Fruit fly (Drosophila melanogaster): ENCODE data around the gene Sfp24Bb.

Gene Sfp24Bb

DNA sequence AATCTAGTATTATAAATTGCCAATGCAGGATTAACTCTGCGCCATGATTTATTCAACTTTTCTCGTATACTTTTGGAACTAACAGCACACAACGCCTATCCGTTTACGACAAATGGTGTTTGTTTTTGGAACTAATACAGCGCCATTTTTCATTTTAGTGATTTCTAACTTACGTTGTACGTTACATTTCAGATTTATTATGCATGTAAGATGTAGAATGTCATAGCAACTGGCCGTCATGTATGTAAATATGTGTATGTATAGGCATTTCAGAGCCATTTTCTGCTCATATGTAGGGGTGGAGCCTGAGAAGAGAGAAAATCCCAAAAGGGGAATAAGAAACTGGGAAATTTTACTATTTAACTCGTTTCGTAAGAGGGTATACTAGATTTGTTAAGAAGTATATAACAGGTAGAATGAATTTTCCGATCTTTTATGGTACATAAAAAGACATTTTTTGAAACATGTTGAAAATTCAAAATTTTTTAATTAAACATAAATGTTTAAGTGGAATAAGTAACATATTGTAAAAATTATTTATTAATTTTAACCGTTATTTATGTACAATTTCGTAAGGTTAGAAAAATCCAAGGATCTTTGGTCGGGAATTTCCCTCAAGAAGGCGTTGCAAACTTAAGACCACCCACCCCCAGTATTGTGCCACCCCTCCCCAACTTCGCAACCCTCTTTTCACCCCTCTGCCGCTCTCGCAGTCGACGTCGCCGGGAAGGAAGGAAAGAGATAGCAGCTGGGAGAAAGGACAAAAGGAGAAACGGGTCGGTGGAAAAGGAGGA, 12.0 kb downstream of the Sfp24Bb start (continued):
- peak; percentile 72 for TF ChIP-seq abd-A (tag; optimal IDR thresholded peaks at IDR 0.05)
- TF ChIP-seq ase (GFP tag; IDR thresholded peaks at IDR 0.05) = peak; percentile 71; the same call in 2 of the 3 replicates
- TF ChIP-seq ap (GFP tag; IDR thresholded peaks at IDR 0.05) = no peak
- peak; percentile 77 for TF ChIP-seq Xbp1 (GFP tag; optimal IDR thresholded peaks at IDR 0.05)
- TF ChIP-seq shn (GFP tag; optimal IDR thresholded peaks at IDR 0.05) = no peak
- TF ChIP-seq CG16779 (GFP tag; IDR thresholded peaks at IDR 0.05) = no peak
- no peak for TF ChIP-seq TFAM (GFP tag; optimal IDR thresholded peaks at IDR 0.05)
- no peak for TF ChIP-seq CG18476 (GFP tag; optimal IDR thresholded peaks at IDR 0.05)
- TF ChIP-seq tll (GFP tag; optimal IDR thresholded peaks at IDR 0.05) = no peak
- TF ChIP-seq Optix (GFP tag; IDR thresholded peaks at IDR 0.05) = peak; percentile 61; the same call in 2 of the 3 replicates
- no peak for TF ChIP-seq peb (GFP tag; IDR thresholded peaks at IDR 0.05)
- peak; percentile 67 for TF ChIP-seq CG4854 (GFP tag; optimal IDR thresholded peaks at IDR 0.05)
- no peak; the same call in 1 of the 2 replicates for TF ChIP-seq inv (GFP tag; IDR thresholded peaks at IDR 0.05; ENCODE audit: partially characterized antibody)
- TF ChIP-seq HLH4C (GFP tag; IDR thresholded peaks at IDR 0.05; ENCODE audit: partially characterized antibody) = no peak
- peak; percentile 100 for TF ChIP-seq CTCF (GFP tag; optimal IDR thresholded peaks at IDR 0.05)
- TF ChIP-seq Atf-2 (GFP tag; optimal IDR thresholded peaks at IDR 0.05) = no peak
- no peak for TF ChIP-seq Doc3 (GFP tag; IDR thresholded peaks at IDR 0.05; ENCODE audit: partially characterized antibody)
- peak; percentile 34; the same call in 1 of the 3 replicates for TF ChIP-seq croc (GFP tag; conservative IDR thresholded peaks at IDR 0.05)
- TF ChIP-seq otp (GFP tag; IDR thresholded peaks at IDR 0.05) = no peak
- TF ChIP-seq cato (GFP tag; optimal IDR thresholded peaks at IDR 0.05; ENCODE audit: borderline replicate concordance) = no peak
- peak; percentile 54 for TF ChIP-seq CG1792 (GFP tag; optimal IDR thresholded peaks at IDR 0.05)
- no peak for TF ChIP-seq Taf1 (GFP tag; IDR thresholded peaks at IDR 0.05)
- peak; percentile 73; the same call in 1 of the 3 replicates for TF ChIP-seq CG2199 (GFP tag; IDR thresholded peaks at IDR 0.05)
- peak; percentile 73; the same call in 1 of the 2 replicates for TF ChIP-seq seq (GFP tag; IDR thresholded peaks at IDR 0.05)
- peak; percentile 48 for TF ChIP-seq CG18599 (GFP tag; optimal IDR thresholded peaks at IDR 0.05)
- peak; percentile 55 for TF ChIP-seq CG31365 (tag; optimal IDR thresholded peaks at IDR 0.05)
- peak; percentile 53 for TF ChIP-seq Ptx1 (GFP tag; IDR thresholded peaks at IDR 0.05)
- peak; percentile 69 for TF ChIP-seq Opbp (GFP tag; IDR thresholded peaks at IDR 0.05; ENCODE audit: partially characterized antibody)
- peak; percentile 62 for TF ChIP-seq pnt (GFP tag; optimal IDR thresholded peaks at IDR 0.05)
- peak; percentile 10 for TF ChIP-seq disco-r (GFP tag; optimal IDR thresholded peaks at IDR 0.05)
- TF ChIP-seq CG4404 (GFP tag; IDR thresholded peaks at IDR 0.05) = no peak
- no peak for TF ChIP-seq dan (GFP tag; IDR thresholded peaks at IDR 0.05)
- no peak for TF ChIP-seq CG10543 (GFP tag; optimal IDR thresholded peaks at IDR 0.05)
- TF ChIP-seq CG16813 (GFP tag; IDR thresholded peaks at IDR 0.05; ENCODE audit: partially characterized antibody) = peak; percentile 62
- TF ChIP-seq CG34422 (GFP tag; IDR thresholded peaks at IDR 0.05) = peak; percentile 73
- peak; percentile 35; the same call in 1 of the 3 replicates for TF ChIP-seq H15 (GFP tag; IDR thresholded peaks at IDR 0.05)
- no peak for TF ChIP-seq CG4360 (GFP tag; IDR thresholded peaks at IDR 0.05)
- no peak for TF ChIP-seq CG13123 (GFP tag; optimal IDR thresholded peaks at IDR 0.05)
- TF ChIP-seq CG8944 (GFP tag; optimal IDR thresholded peaks at IDR 0.05) = no peak
- no peak for TF ChIP-seq CG5953 (GFP tag; IDR thresholded peaks at IDR 0.05)
- no peak for TF ChIP-seq CG9437 (GFP tag; optimal IDR thresholded peaks at IDR 0.05)
- TF ChIP-seq bowl (GFP tag; IDR thresholded peaks at IDR 0.05) = no peak
- TF ChIP-seq bbx (GFP tag; IDR thresholded peaks at IDR 0.05; ENCODE audit: partially characterized antibody) = peak; percentile 81
- TF ChIP-seq CG31224 (GFP tag; IDR thresholded peaks at IDR 0.05) = no peak
- peak; percentile 38 for TF ChIP-seq oc (tag; optimal IDR thresholded peaks at IDR 0.05)
- TF ChIP-seq Ssrp (tag; optimal IDR thresholded peaks at IDR 0.05) = no peak
- TF ChIP-seq CG7839 (tag; optimal IDR thresholded peaks at IDR 0.05) = peak; percentile 50
- peak; percentile 55 for TF ChIP-seq lmd (GFP tag; IDR thresholded peaks at IDR 0.05)
- no peak for TF ChIP-seq CG2889 (GFP tag; IDR thresholded peaks at IDR 0.05)
- no peak for TF ChIP-seq CG13296 (GFP tag; optimal IDR thresholded peaks at IDR 0.05)

Data from whole organism, embryonic.